Worm (Caenorhabditis elegans) whole organism, mixed stage, embryonic: ENCODE data around the gene Y37B11A.3.

ENCODE experiments used
- M03D4.4 ChIP-seq: sonication (generic microtip); optimal IDR thresholded peaks from 2 replicates; lab custom pipeline; 2017; ENCODE audit warnings: mild to moderate bottlenecking, missing genetic modification characterization, missing compliant biosample characterization
- bed-3 ChIP-seq: fragments of 200-800 bp; sonication (Bioruptor generic); optimal IDR thresholded peaks from 3 replicates; lab custom pipeline; 2018; ENCODE audit warnings: mild to moderate bottlenecking, missing genetic modification characterization, moderate library complexity, missing compliant biosample characterization
- ceh-39 ChIP-seq: fragments of 150-350 bp; optimal IDR thresholded peaks from 2 replicates; lab custom pipeline; 2014; ENCODE audit warnings: missing biosample characterization, missing genetic modification characterization
- ceh-43 ChIP-seq: fragments of 200-800 bp; sonication (Bioruptor generic); optimal IDR thresholded peaks from 2 replicates; lab custom pipeline; 2018; ENCODE audit warnings: mild to moderate bottlenecking, missing genetic modification characterization, moderate library complexity, missing compliant biosample characterization
- ceh-83 ChIP-seq: fragments of 200-800 bp; sonication (Bioruptor generic); optimal IDR thresholded peaks from 2 replicates; lab custom pipeline; 2018; ENCODE audit warnings: mild to moderate bottlenecking, missing genetic modification characterization, missing compliant biosample characterization
- ces-1 ChIP-seq: fragments of 150-350 bp; optimal IDR thresholded peaks from 2 replicates; lab custom pipeline; 2014; ENCODE audit warnings: missing biosample characterization, missing genetic modification reagents, missing genetic modification characterization
- cnd-1 ChIP-seq: fragments of 200-800 bp; sonication (Bioruptor generic); optimal IDR thresholded peaks from 2 replicates; lab custom pipeline; 2018; ENCODE audit warnings: mild to moderate bottlenecking, missing genetic modification characterization, missing compliant biosample characterization
- drap-1 ChIP-seq: fragments of 200-800 bp; sonication (Bioruptor generic); optimal IDR thresholded peaks from 3 replicates; lab custom pipeline; 2018; ENCODE audit warnings: mild to moderate bottlenecking, missing genetic modification characterization, missing compliant biosample characterization
- elt-1 ChIP-seq: sonication (generic microtip); optimal IDR thresholded peaks from 2 replicates; lab custom pipeline; 2017; ENCODE audit warnings: missing genetic modification characterization, mild to moderate bottlenecking, missing compliant biosample characterization, antibody characterized with exemption, moderate library complexity, borderline replicate concordance; ENCODE audit not compliant: insufficient read depth
- elt-3 ChIP-seq: fragments of 150-350 bp; optimal IDR thresholded peaks from 2 replicates; lab custom pipeline; 2014; ENCODE audit warnings: missing biosample characterization, missing genetic modification characterization
- ham-2 ChIP-seq: fragments of 200-800 bp; sonication (Bioruptor generic); optimal IDR thresholded peaks from 2 replicates; lab custom pipeline; 2018; ENCODE audit warnings: mild to moderate bottlenecking, missing genetic modification characterization, missing compliant biosample characterization
- hlh-1 ChIP-seq: fragments of 150-350 bp; optimal IDR thresholded peaks from 2 replicates; lab custom pipeline; 2014; ENCODE audit warnings: missing biosample characterization, missing genetic modification reagents, missing genetic modification characterization
- lin-32 ChIP-seq: fragments of 200-800 bp; sonication (Bioruptor generic); optimal IDR thresholded peaks from 2 replicates; lab custom pipeline; 2018; ENCODE audit warnings: mild to moderate bottlenecking, missing genetic modification characterization, missing compliant biosample characterization
- lsy-2 ChIP-seq: fragments of 150-350 bp; optimal IDR thresholded peaks from 2 replicates; lab custom pipeline; 2014; ENCODE audit warnings: missing biosample characterization, missing genetic modification characterization
- mep-1 ChIP-seq: fragments of 150-350 bp; optimal IDR thresholded peaks from 2 replicates; lab custom pipeline; 2017; ENCODE audit warnings: missing biosample characterization, missing genetic modification reagents, missing genetic modification characterization, inconsistent platforms
- mls-2 ChIP-seq: sonication (generic microtip); optimal IDR thresholded peaks from 2 replicates; lab custom pipeline; 2016; ENCODE audit warnings: mild to moderate bottlenecking, missing genetic modification characterization, moderate library complexity, missing compliant biosample characterization
- nhr-12 ChIP-seq: fragments of 150-350 bp; optimal IDR thresholded peaks from 2 replicates; lab custom pipeline; 2014; ENCODE audit warnings: missing biosample characterization, missing genetic modification characterization
- nhr-237 ChIP-seq: fragments of 150-350 bp; optimal IDR thresholded peaks from 2 replicates; lab custom pipeline; 2014; ENCODE audit warnings: missing biosample characterization, missing genetic modification characterization
- nhr-28 ChIP-seq: fragments of 150-350 bp; optimal IDR thresholded peaks from 2 replicates; lab custom pipeline; 2014; ENCODE audit warnings: missing biosample characterization, missing genetic modification characterization
- nhr-76 ChIP-seq: sonication (generic microtip); optimal IDR thresholded peaks from 2 replicates; lab custom pipeline; 2017; ENCODE audit warnings: missing biosample characterization, missing genetic modification characterization
- pha-4 ChIP-seq: fragments of 150-350 bp; optimal IDR thresholded peaks from 2 replicates; lab custom pipeline; 2018; ENCODE audit warnings: missing biosample characterization, missing genetic modification reagents, missing genetic modification characterization
- sem-2 ChIP-seq: fragments of 200-800 bp; sonication (Bioruptor generic); optimal IDR thresholded peaks from 2 replicates; lab custom pipeline; 2018; ENCODE audit warnings: mild to moderate bottlenecking, missing genetic modification characterization, missing compliant biosample characterization
- snpc-4 ChIP-seq: fragments of 150-350 bp; optimal IDR thresholded peaks from 2 replicates; lab custom pipeline; 2014; ENCODE audit warnings: missing biosample characterization, missing genetic modification characterization
- sptf-1 ChIP-seq: sonication (generic microtip); optimal IDR thresholded peaks from 2 replicates; lab custom pipeline; 2017; ENCODE audit warnings: mild to moderate bottlenecking, missing genetic modification characterization, moderate library complexity, missing compliant biosample characterization
- tbx-8 ChIP-seq: fragments of 200-800 bp; sonication (Bioruptor generic); optimal IDR thresholded peaks from 2 replicates; lab custom pipeline; 2018; ENCODE audit warnings: mild to moderate bottlenecking, missing genetic modification characterization, moderate library complexity, missing compliant biosample characterization
- unc-39 ChIP-seq: fragments of 150-350 bp; optimal IDR thresholded peaks from 2 replicates; lab custom pipeline; 2014; ENCODE audit warnings: missing biosample characterization, missing genetic modification characterization
- unc-62 ChIP-seq: fragments of 150-350 bp; optimal IDR thresholded peaks from 2 replicates; lab custom pipeline; 2014; ENCODE audit warnings: missing biosample characterization, missing genetic modification reagents, missing genetic modification characterization
- zip-8 ChIP-seq: fragments of 150-350 bp; optimal IDR thresholded peaks from 2 replicates; lab custom pipeline; 2014; ENCODE audit warnings: missing biosample characterization, missing genetic modification characterization
- ztf-11 ChIP-seq: fragments of 150-350 bp; optimal IDR thresholded peaks from 2 replicates; lab custom pipeline; 2014; ENCODE audit warnings: missing biosample characterization, missing genetic modification characterization

Y37B11A.3 gene

ce11 chrIII:5810012-5810411, 24.9 kb upstream of the Y37B11A.3 start:
- no peak for TF ChIP-seq nhr-28
- no peak for TF ChIP-seq unc-39 (tag; lab: Kevin White, UChicago)
- no peak for TF ChIP-seq elt-3 (tag; lab: Kevin White, UChicago)
- TF ChIP-seq ceh-43 = no peak
- no peak for TF ChIP-seq nhr-76 (tag; lab: Kevin White, UChicago)
- TF ChIP-seq bed-3 (GFP tag; lab: Kevin White, UChicago) = no peak
- no peak for TF ChIP-seq tbx-8 (GFP tag; lab: Kevin White, UChicago)
- TF ChIP-seq drap-1 (GFP tag; lab: Kevin White, UChicago) = no peak
- no peak for TF ChIP-seq nhr-237 (tag; lab: Kevin White, UChicago)

- TF ChIP-seq drap-1 (GFP tag; lab: Kevin White, UChicago) (no peak), lsy-2 (tag; lab: Kevin White, UChicago) (no peak), unc-62 (GFP tag; lab: Kevin White, UChicago) (no peak), sptf-1 (tag; lab: Kevin White, UChicago) (no peak), ham-2 (GFP tag; lab: Kevin White, UChicago) (no peak), ces-1 (GFP tag; lab: Kevin White, UChicago) (no peak), mls-2 (tag; lab: Kevin White, UChicago) (no peak), pha-4 (tag; lab: Kevin White, UChicago) (no peak), hlh-1 (tag; lab: Kevin White, UChicago) (no peak), snpc-4 (tag; lab: Kevin White, UChicago) (no peak), ceh-83 (GFP tag; lab: Kevin White, UChicago) (no peak), lin-32 (GFP tag; lab: Kevin White, UChicago) (no peak), cnd-1 (tag; lab: Kevin White, UChicago) (no peak)
Measured at ce11 chrIII:5806720-5807119, 21.6 kb upstream of the Y37B11A.3 start, which contains the start of gene R12B2.2. Gene R12B2.2 (plus strand): TSS chrIII:5807020.

ce11 chrIII:5805273-5805672, 20.1 kb upstream of the Y37B11A.3 start, which contains the start of gene R12B2.3:
Gene R12B2.3 (plus strand): TSS chrIII:5805573.
- TF ChIP-seq nhr-28 (no peak), mep-1 (tag; lab: Kevin White, UChicago) (no peak)

- TF ChIP-seq bed-3 (GFP tag; lab: Kevin White, UChicago) = no peak
- TF ChIP-seq nhr-28 = no peak
- TF ChIP-seq sptf-1 (tag; lab: Kevin White, UChicago) = no peak
- TF ChIP-seq cnd-1 (tag; lab: Kevin White, UChicago) = no peak
- TF ChIP-seq ces-1 (GFP tag; lab: Kevin White, UChicago) = no peak
- TF ChIP-seq ceh-83 (GFP tag; lab: Kevin White, UChicago) = no peak
- no peak for TF ChIP-seq sem-2 (GFP tag; lab: Kevin White, UChicago)
- TF ChIP-seq unc-39 (tag; lab: Kevin White, UChicago) = no peak
- TF ChIP-seq M03D4.4 (tag; lab: Kevin White, UChicago) = no peak
- no peak for TF ChIP-seq pha-4 (tag; lab: Kevin White, UChicago)
- no peak for TF ChIP-seq ceh-43
- no peak for TF ChIP-seq tbx-8 (GFP tag; lab: Kevin White, UChicago)
- no peak for TF ChIP-seq ceh-39 (tag; lab: Kevin White, UChicago)
Measured at ce11 chrIII:5802971-5803370, 17.8 kb upstream of the Y37B11A.3 start, which contains the start of the genes polq-1 and him-10. Gene polq-1 (minus strand): TSS chrIII:5803160. Gene him-10 (plus strand): TSS chrIII:5803260.

ce11 chrIII:5798747-5799146, 13.6 kb upstream of the Y37B11A.3 start, which contains the start of gene ceh-10:
Gene ceh-10 (plus strand): TSS chrIII:5799047.
- TF ChIP-seq elt-1 (tag; lab: Kevin White, UChicago) = no peak
- TF ChIP-seq zip-8 (tag; lab: Kevin White, UChicago) = no peak
- no peak for TF ChIP-seq pha-4 (tag; lab: Kevin White, UChicago)
- no peak for TF ChIP-seq nhr-76 (tag; lab: Kevin White, UChicago)
- no peak for TF ChIP-seq tbx-8 (GFP tag; lab: Kevin White, UChicago)
- no peak for TF ChIP-seq unc-62 (GFP tag; lab: Kevin White, UChicago)
- TF ChIP-seq ztf-11 = no peak
- no peak for TF ChIP-seq bed-3 (GFP tag; lab: Kevin White, UChicago)
- TF ChIP-seq drap-1 (GFP tag; lab: Kevin White, UChicago) = no peak
- no peak for TF ChIP-seq nhr-12 (tag; lab: Kevin White, UChicago)
- TF ChIP-seq ces-1 (GFP tag; lab: Kevin White, UChicago) = no peak
- TF ChIP-seq M03D4.4 (tag; lab: Kevin White, UChicago) = no peak
- no peak for TF ChIP-seq ceh-43
